Worm (Caenorhabditis elegans) whole organism, L1 larva: ENCODE measurements around the gene pbo-4.

ENCODE experiments used
- C16A3.4 ChIP-seq: fragments of 150-350 bp; optimal IDR thresholded peaks from 2 replicates; lab custom pipeline; 2014; ENCODE audit warnings: missing biosample characterization, missing genetic modification characterization
- C34B4.2 ChIP-seq: sonication (generic microtip); optimal IDR thresholded peaks from 2 replicates; lab custom pipeline; 2017; ENCODE audit warnings: mild to moderate bottlenecking, missing genetic modification characterization, missing compliant biosample characterization
- Y116A8C.19 ChIP-seq: sonication (generic microtip); optimal IDR thresholded peaks from 2 replicates; lab custom pipeline; 2016; ENCODE audit warnings: missing compliant biosample characterization, missing genetic modification characterization, borderline replicate concordance
- blmp-1 ChIP-seq: fragments of 150-350 bp; optimal IDR thresholded peaks from 2 replicates; lab custom pipeline; 2014; ENCODE audit warnings: missing biosample characterization, missing genetic modification characterization
- ceh-63 ChIP-seq: fragments of 200-800 bp; sonication (Bioruptor generic); optimal IDR thresholded peaks from 2 replicates; lab custom pipeline; 2018; ENCODE audit warnings: mild to moderate bottlenecking, missing genetic modification characterization, missing compliant biosample characterization
- ceh-8 ChIP-seq: fragments of 200-800 bp; sonication (Bioruptor generic); optimal IDR thresholded peaks from 2 replicates; lab custom pipeline; 2018; ENCODE audit warnings: mild to moderate bottlenecking, missing genetic modification characterization, moderate library complexity, missing compliant biosample characterization
- ceh-88 ChIP-seq: fragments of 200-800 bp; sonication (Bioruptor generic); IDR thresholded peaks from 2 replicates; pipeline ENCODE4 v1.3.6; 2022; ENCODE audit warnings: missing genetic modification characterization, missing compliant biosample characterization
- ceh-90 ChIP-seq: sonication (generic microtip); optimal IDR thresholded peaks from 2 replicates; lab custom pipeline; 2016; ENCODE audit warnings: missing genetic modification characterization, missing compliant biosample characterization
- ces-1 ChIP-seq: fragments of 150-350 bp; optimal IDR thresholded peaks from 2 replicates; lab custom pipeline; 2014; ENCODE audit warnings: missing biosample characterization, missing genetic modification reagents, missing genetic modification characterization
- efl-1 ChIP-seq, 4 experiments: fragments of 150-350 bp; optimal IDR thresholded peaks in 3 of 4; peaks in 1 of 4; 1 replicate in 1 of 4; 2 replicates in 3 of 4; lab custom pipeline; 2014; ENCODE audit warnings: missing biosample characterization in 2 of 4, missing genetic modification characterization in 2 of 4, missing genetic modification reagents in 2 of 4
- egl-27 ChIP-seq, 2 experiments: fragments of 150-350 bp in 1 of 2; sonication (generic microtip); optimal IDR thresholded peaks; 3 replicates each; lab custom pipeline; 2017 to 2018; ENCODE audit warnings: missing biosample characterization in 2 of 2, missing genetic modification characterization in 2 of 2, missing genetic modification reagents in 2 of 2
- elt-3 ChIP-seq, 6 experiments: fragments of 150-350 bp in 1 of 6; sonication (generic microtip); optimal IDR thresholded peaks; 2 replicates each; lab custom pipeline; 2017 to 2018; ENCODE audit warnings: missing biosample characterization in 6 of 6, missing genetic modification characterization in 6 of 6, inconsistent platforms in 1 of 6
- ets-5 ChIP-seq: fragments of 200-800 bp; sonication (Bioruptor generic); IDR thresholded peaks from 2 replicates; pipeline ENCODE4 v1.3.6; 2022; ENCODE audit warnings: missing genetic modification characterization, missing compliant biosample characterization
- fkh-10 ChIP-seq: sonication (generic microtip); optimal IDR thresholded peaks from 2 replicates; lab custom pipeline; 2017; ENCODE audit warnings: missing biosample characterization, missing genetic modification reagents, missing genetic modification characterization
- fkh-8 ChIP-seq: sonication (generic microtip); optimal IDR thresholded peaks from 2 replicates; lab custom pipeline; 2016; ENCODE audit warnings: mild to moderate bottlenecking, missing genetic modification characterization, missing compliant biosample characterization
- hpl-2 ChIP-seq: fragments of 150-350 bp; optimal IDR thresholded peaks from 2 replicates; lab custom pipeline; 2014; ENCODE audit warnings: missing biosample characterization, missing genetic modification reagents, missing genetic modification characterization
- irx-1 ChIP-seq: sonication (generic microtip); optimal IDR thresholded peaks from 2 replicates; lab custom pipeline; 2016; ENCODE audit warnings: missing genetic modification characterization, missing compliant biosample characterization
- isw-1 ChIP-seq: fragments of 200-800 bp; sonication (Bioruptor generic); IDR thresholded peaks from 2 replicates; pipeline ENCODE4 v1.3.6; 2022; ENCODE audit warnings: missing genetic modification characterization, missing compliant biosample characterization
- lin-14 ChIP-seq: fragments of 200-800 bp; sonication (Bioruptor generic); optimal IDR thresholded peaks from 2 replicates; lab custom pipeline; 2018; ENCODE audit warnings: mild to moderate bottlenecking, missing genetic modification characterization, moderate library complexity, missing compliant biosample characterization
- lin-15B ChIP-seq: fragments of 150-350 bp; sonication (generic microtip); optimal IDR thresholded peaks from 3 replicates; lab custom pipeline; 2014; ENCODE audit warnings: missing biosample characterization, missing genetic modification characterization
- lin-35 ChIP-seq, 2 experiments: fragments of 150-350 bp; optimal IDR thresholded peaks; 2 replicates each; lab custom pipeline; 2014; ENCODE audit warnings: missing biosample characterization in 2 of 2, missing genetic modification characterization in 2 of 2, missing genetic modification reagents in 2 of 2
- lin-39 ChIP-seq: fragments of 150-350 bp; optimal IDR thresholded peaks from 2 replicates; lab custom pipeline; 2014; ENCODE audit warnings: missing biosample characterization, missing genetic modification reagents, missing genetic modification characterization
- lsy-2 ChIP-seq, 2 experiments: fragments of 150-350 bp; optimal IDR thresholded peaks; 2 replicates each; lab custom pipeline; 2014; ENCODE audit warnings: missing biosample characterization in 2 of 2, missing genetic modification characterization in 2 of 2
- mab-9 ChIP-seq: fragments of 200-800 bp; sonication (Bioruptor generic); IDR thresholded peaks from 2 replicates; pipeline ENCODE4 v1.3.6; 2022; ENCODE audit warnings: missing genetic modification reagents, missing genetic modification characterization, missing compliant biosample characterization
- mdl-1 ChIP-seq, 2 experiments: fragments of 150-350 bp; optimal IDR thresholded peaks; 2 replicates each; lab custom pipeline; 2014 to 2017; ENCODE audit warnings: missing biosample characterization in 2 of 2, missing genetic modification characterization in 2 of 2, inconsistent platforms in 1 of 2
- mep-1 ChIP-seq: fragments of 150-350 bp; optimal IDR thresholded peaks from 2 replicates; lab custom pipeline; 2014; ENCODE audit warnings: missing biosample characterization, missing genetic modification characterization
- nhr-71 ChIP-seq: sonication (generic microtip); optimal IDR thresholded peaks from 2 replicates; lab custom pipeline; 2016; ENCODE audit warnings: mild to moderate bottlenecking, missing genetic modification characterization, moderate library complexity, missing compliant biosample characterization
- nhr-77 ChIP-seq: fragments of 150-350 bp; optimal IDR thresholded peaks from 2 replicates; lab custom pipeline; 2014; ENCODE audit warnings: missing biosample characterization, missing genetic modification characterization
- nhr-84 ChIP-seq: sonication (generic microtip); optimal IDR thresholded peaks from 2 replicates; lab custom pipeline; 2017; ENCODE audit warnings: missing biosample characterization, missing genetic modification characterization
- nhr-85 ChIP-seq: sonication (generic microtip); peaks from one replicate; lab custom pipeline; 2016; ENCODE audit warnings: missing genetic modification characterization, inconsistent platforms, missing compliant biosample characterization
- nhr-90 ChIP-seq: sonication (generic microtip); optimal IDR thresholded peaks from 2 replicates; lab custom pipeline; 2016; ENCODE audit warnings: mild to moderate bottlenecking, missing genetic modification characterization, missing compliant biosample characterization; ENCODE audit not compliant: poor library complexity
- pag-3 ChIP-seq: sonication (generic microtip); optimal IDR thresholded peaks from 2 replicates; lab custom pipeline; 2017; ENCODE audit warnings: missing genetic modification characterization, mild to moderate bottlenecking, missing compliant biosample characterization, antibody characterized with exemption, borderline replicate concordance; ENCODE audit not compliant: insufficient read depth
- pqm-1 ChIP-seq: sonication (generic microtip); optimal IDR thresholded peaks from 3 replicates; lab custom pipeline; 2017; ENCODE audit warnings: missing biosample characterization, missing genetic modification characterization
- snpc-4 ChIP-seq: fragments of 150-350 bp; optimal IDR thresholded peaks from 2 replicates; lab custom pipeline; 2014; ENCODE audit warnings: missing biosample characterization, missing genetic modification characterization
- snu-23 ChIP-seq: sonication (generic microtip); optimal IDR thresholded peaks from 2 replicates; lab custom pipeline; 2016; ENCODE audit warnings: missing genetic modification characterization, missing compliant biosample characterization
- sup-37 ChIP-seq: fragments of 200-800 bp; sonication (Bioruptor generic); optimal IDR thresholded peaks from 2 replicates; lab custom pipeline; 2018; ENCODE audit warnings: mild to moderate bottlenecking, missing genetic modification characterization, missing compliant biosample characterization
- tbx-2 ChIP-seq: sonication (generic microtip); optimal IDR thresholded peaks from 2 replicates; lab custom pipeline; 2016; ENCODE audit warnings: missing genetic modification characterization, missing compliant biosample characterization
- unc-30 ChIP-seq: sonication (generic microtip); optimal IDR thresholded peaks from 2 replicates; lab custom pipeline; 2017; ENCODE audit warnings: missing biosample characterization, missing genetic modification characterization
- unc-86 ChIP-seq: sonication (generic microtip); optimal IDR thresholded peaks from 2 replicates; lab custom pipeline; 2016; ENCODE audit warnings: missing genetic modification characterization, missing compliant biosample characterization
- vab-15 ChIP-seq: sonication (generic microtip); optimal IDR thresholded peaks from 2 replicates; lab custom pipeline; 2017; ENCODE audit warnings: missing genotype, mild to moderate bottlenecking, missing genetic modification characterization, missing compliant biosample characterization
- xbp-1 ChIP-seq: sonication (generic microtip); optimal IDR thresholded peaks from 2 replicates; lab custom pipeline; 2016; ENCODE audit warnings: missing genetic modification characterization, missing compliant biosample characterization
- ztf-11 ChIP-seq, 2 experiments: sonication (generic microtip); optimal IDR thresholded peaks; 2 replicates each; lab custom pipeline; 2016 to 2017; ENCODE audit warnings: missing genetic modification characterization in 2 of 2, missing biosample characterization in 1 of 2, missing compliant biosample characterization in 1 of 2
- ztf-4 ChIP-seq: fragments of 150-350 bp; optimal IDR thresholded peaks from 2 replicates; lab custom pipeline; 2014; ENCODE audit warnings: missing biosample characterization, missing genetic modification characterization

The pbo-4 gene

ce11 chrX:10933308-10934014, 20.5 kb upstream of the pbo-4 start:
- no peak for TF ChIP-seq hpl-2 (GFP tag; lab: Kevin White, UChicago)
- no peak for TF ChIP-seq mab-9
- TF ChIP-seq egl-27 (tag; optimal IDR thresholded peaks at IDR 0.05; lab: Kevin White, UChicago), result no peak
- TF ChIP-seq lin-39 (tag; lab: Kevin White, UChicago), result no peak
- no peak for TF ChIP-seq C16A3.4
- no peak for TF ChIP-seq nhr-77 (tag; lab: Kevin White, UChicago)
- no peak for TF ChIP-seq ceh-8 (GFP tag; lab: Kevin White, UChicago)
- TF ChIP-seq snu-23 (GFP tag; lab: Kevin White, UChicago), result no peak
- TF ChIP-seq ztf-11 (tag; optimal IDR thresholded peaks at IDR 0.05; lab: Kevin White, UChicago), result no peak
- TF ChIP-seq efl-1 (optimal IDR thresholded peaks at IDR 0.05; lab: Kevin White, UChicago), result no peak
- TF ChIP-seq efl-1 (GFP tag; optimal IDR thresholded peaks at IDR 0.05 in 1 of 2; lab: Kevin White, UChicago), result peak in 1 of 2 experiments; percentile 78
- TF ChIP-seq ces-1 (GFP tag; lab: Kevin White, UChicago), result no peak
- no peak for TF ChIP-seq unc-86 (tag; lab: Kevin White, UChicago)
- TF ChIP-seq elt-3 (tag; optimal IDR thresholded peaks at IDR 0.05; lab: Kevin White, UChicago), result peak in 1 of 6 experiments; percentile 57
- peak; percentile 51 for TF ChIP-seq lin-14
- TF ChIP-seq fkh-10, result no peak
- peak; percentile 71 for TF ChIP-seq nhr-85 (tag; lab: Kevin White, UChicago)
- no peak for TF ChIP-seq ztf-4 (tag; lab: Kevin White, UChicago)
- TF ChIP-seq ceh-63 (GFP tag; lab: Kevin White, UChicago), result no peak
- TF ChIP-seq Y116A8C.19 (tag; lab: Kevin White, UChicago), result no peak
- TF ChIP-seq tbx-2 (tag; lab: Kevin White, UChicago), result peak; percentile 12
- TF ChIP-seq mdl-1 (tag; optimal IDR thresholded peaks at IDR 0.05; lab: Kevin White, UChicago), result no peak
- no peak for TF ChIP-seq irx-1 (tag; lab: Kevin White, UChicago)
- no peak for TF ChIP-seq pqm-1 (tag; lab: Kevin White, UChicago)
- no peak for TF ChIP-seq blmp-1 (tag; lab: Kevin White, UChicago)
- no peak for TF ChIP-seq mep-1 (tag; lab: Kevin White, UChicago)
- TF ChIP-seq ceh-88, result no peak
- TF ChIP-seq isw-1 (GFP tag; lab: Robert Waterston, UW), result no peak
- no peak for TF ChIP-seq sup-37
- TF ChIP-seq snpc-4 (tag; lab: Kevin White, UChicago), result no peak
- TF ChIP-seq ceh-90 (tag; lab: Kevin White, UChicago), result no peak
- TF ChIP-seq nhr-71 (tag; lab: Kevin White, UChicago), result no peak
- TF ChIP-seq C34B4.2 (tag; lab: Kevin White, UChicago), result no peak
- no peak for TF ChIP-seq vab-15 (tag; lab: Kevin White, UChicago)
- no peak for TF ChIP-seq fkh-8 (tag; lab: Kevin White, UChicago)
- TF ChIP-seq lin-15B, result no peak

ce11 chrX:10941255-10941654, 12.7 kb upstream of the pbo-4 start, which contains the start of gene pho-7:
Gene pho-7 (minus strand): TSS chrX:10941355.
- no peak for TF ChIP-seq lin-14
- TF ChIP-seq pag-3 (tag; lab: Kevin White, UChicago), result no peak
- no peak for TF ChIP-seq lin-35 (GFP tag; optimal IDR thresholded peaks at IDR 0.05; lab: Kevin White, UChicago)
- TF ChIP-seq lsy-2 (tag; optimal IDR thresholded peaks at IDR 0.05; lab: Kevin White, UChicago), result no peak
- TF ChIP-seq irx-1 (tag; lab: Kevin White, UChicago), result no peak
- TF ChIP-seq nhr-84 (tag; lab: Kevin White, UChicago), result no peak
- TF ChIP-seq unc-30 (tag; lab: Kevin White, UChicago), result no peak
- TF ChIP-seq xbp-1 (tag; lab: Kevin White, UChicago), result no peak
- no peak for TF ChIP-seq nhr-90
- TF ChIP-seq mab-9, result no peak
- no peak for TF ChIP-seq ets-5 (GFP tag; lab: Robert Waterston, UW)
